Worm (Caenorhabditis elegans): ENCODE results near the gene frpr-12.

Gene frpr-12

ce11 chrV:8948996-8949395 lies 46.2 kb downstream of the frpr-12 start (continued):
- TF ChIP-seq nhr-76 (tag; optimal IDR thresholded peaks at IDR 0.05), result no peak
- no peak for TF ChIP-seq set-16 (GFP tag; IDR thresholded peaks at IDR 0.05)
- no peak for TF ChIP-seq mxl-2 (GFP tag; conservative IDR thresholded peaks at IDR 0.05)
- TF ChIP-seq php-3 (GFP tag; IDR thresholded peaks at IDR 0.05), result peak; percentile 75
- peak; percentile 72 for TF ChIP-seq dve-1 (tag; optimal IDR thresholded peaks at IDR 0.05; ENCODE audit: insufficient read depth)
- no peak for TF ChIP-seq daf-8 (GFP tag; IDR thresholded peaks at IDR 0.05)
- no peak for TF ChIP-seq lir-3 (tag; optimal IDR thresholded peaks at IDR 0.05)
- no peak for TF ChIP-seq pha-4 (GFP tag; IDR thresholded peaks at IDR 0.05)
- TF ChIP-seq pha-4 (tag; optimal IDR thresholded peaks at IDR 0.05), result no peak
- TF ChIP-seq dmd-8 (GFP tag; IDR thresholded peaks at IDR 0.05), result no peak
- TF ChIP-seq ces-1 (GFP tag; optimal IDR thresholded peaks at IDR 0.05), result no peak
- no peak for TF ChIP-seq lin-13 (GFP tag; optimal IDR thresholded peaks at IDR 0.05)
- no peak for TF ChIP-seq unc-39 (tag; optimal IDR thresholded peaks at IDR 0.05)

ce11 chrV:8949873-8950272 lies 47.1 kb downstream of the frpr-12 start:
- TF ChIP-seq php-3 (GFP tag; IDR thresholded peaks at IDR 0.05) (0 out of 2 replicates have a peak, but pooled peaks have one; percentile 17), unc-62 (GFP tag; optimal IDR thresholded peaks at IDR 0.05 in 1 of 2) (peak in 1 of 2 experiments; percentile 95), unc-62 (tag; optimal IDR thresholded peaks at IDR 0.05) (no peak), madf-9 (GFP tag; conservative IDR thresholded peaks at IDR 0.05) (0 out of 2 replicates have a peak, but pooled peaks have one; percentile 20), F49E8.2 (tag; optimal IDR thresholded peaks at IDR 0.05; ENCODE audit: borderline replicate concordance) (no peak)
